Fruit fly (Drosophila melanogaster) whole organism, embryonic: ENCODE data around the gene endos.

Experiments used
- Bgb ChIP-seq: fragments of 200-800 bp; sonication (Bioruptor generic); IDR thresholded peaks from 2 replicates; pipeline ENCODE4 v1.3.6; 2022; ENCODE audit warnings: missing biosample characterization, missing genetic modification characterization; ENCODE audit not compliant: partially characterized antibody
- Bteb2 ChIP-seq: fragments of 200-800 bp; sonication (Bioruptor generic); optimal IDR thresholded peaks from 2 replicates; lab custom pipeline; 2016; ENCODE audit warnings: missing biosample characterization, missing genetic modification characterization
- C15 ChIP-seq: fragments of 200-800 bp; sonication (Bioruptor generic); IDR thresholded peaks from 3 replicates; pipeline ENCODE4 v1.3.6; 2022; ENCODE audit warnings: missing biosample characterization, missing genetic modification characterization
- CG11093 ChIP-seq: fragments of 200-800 bp; sonication (Bioruptor generic); IDR thresholded peaks from 3 replicates; pipeline ENCODE4 v1.3.6; 2022; ENCODE audit warnings: missing biosample characterization, missing genetic modification characterization
- CG11560 ChIP-seq: fragments of 200-800 bp; sonication (Bioruptor generic); IDR thresholded peaks from 3 replicates; pipeline ENCODE4 v1.3.6; 2022; ENCODE audit warnings: missing biosample characterization, missing genetic modification characterization
- CG11695 ChIP-seq: fragments of 200-800 bp; sonication (Bioruptor generic); IDR thresholded peaks from 3 replicates; pipeline ENCODE4 v1.3.6; 2022; ENCODE audit warnings: missing biosample characterization, missing genetic modification characterization
- CG11696 ChIP-seq: fragments of 200-800 bp; sonication (Bioruptor generic); IDR thresholded peaks from 2 replicates; pipeline ENCODE4 v1.3.6; 2022; ENCODE audit warnings: missing biosample characterization, missing genetic modification characterization
- CG12219 ChIP-seq: fragments of 200-800 bp; sonication (Bioruptor generic); optimal IDR thresholded peaks from 3 replicates; lab custom pipeline; 2018; ENCODE audit warnings: missing biosample characterization, mild to moderate bottlenecking, missing genetic modification characterization
- CG16815 ChIP-seq: fragments of 200-800 bp; sonication (Bioruptor generic); optimal IDR thresholded peaks from 3 replicates; lab custom pipeline; 2017; ENCODE audit warnings: missing biosample characterization, mild to moderate bottlenecking, missing genetic modification characterization
- CG17328 ChIP-seq: fragments of 200-800 bp; sonication (Bioruptor generic); IDR thresholded peaks from 2 replicates; pipeline ENCODE4 v1.3.6; 2022; ENCODE audit warnings: missing biosample characterization, missing genetic modification characterization
- CG1832 ChIP-seq: fragments of 200-800 bp; sonication (Bioruptor generic); optimal IDR thresholded peaks from 2 replicates; lab custom pipeline; 2017; ENCODE audit warnings: missing biosample characterization, mild to moderate bottlenecking, missing genetic modification characterization, inconsistent platforms
- CG2889 ChIP-seq: fragments of 200-800 bp; sonication (Bioruptor generic); IDR thresholded peaks from 3 replicates; pipeline ENCODE4 v1.3.6; 2022; ENCODE audit warnings: missing biosample characterization, missing genetic modification characterization
- CG3065 ChIP-seq: fragments of 200-800 bp; sonication (Bioruptor generic); optimal IDR thresholded peaks from 2 replicates; lab custom pipeline; 2016; ENCODE audit warnings: missing biosample characterization, missing genetic modification characterization
- CG33213 ChIP-seq: fragments of 200-800 bp; sonication (Bioruptor generic); optimal IDR thresholded peaks from 3 replicates; lab custom pipeline; 2016; ENCODE audit warnings: missing biosample characterization, missing genetic modification characterization
- CG4820 ChIP-seq: fragments of 200-800 bp; sonication (Bioruptor generic); optimal IDR thresholded peaks from 3 replicates; lab custom pipeline; 2016; ENCODE audit warnings: missing biosample characterization, missing genetic modification characterization
- CG6689 ChIP-seq: fragments of 200-800 bp; sonication (Bioruptor generic); IDR thresholded peaks from 2 replicates; pipeline ENCODE4 v1.3.6; 2022; ENCODE audit warnings: missing biosample characterization, missing genetic modification characterization
- CG6854 ChIP-seq: fragments of 200-800 bp; sonication (Bioruptor generic); optimal IDR thresholded peaks from 3 replicates; lab custom pipeline; 2017; ENCODE audit warnings: missing biosample characterization, mild to moderate bottlenecking, missing genetic modification characterization
- CG8924 ChIP-seq: fragments of 200-800 bp; optimal IDR thresholded peaks from 3 replicates; lab custom pipeline; 2019; ENCODE audit warnings: missing biosample characterization, mild to moderate bottlenecking, missing genetic modification characterization, moderate library complexity
- CG9817 ChIP-seq: fragments of 200-800 bp; sonication (Bioruptor generic); optimal IDR thresholded peaks from 2 replicates; lab custom pipeline; 2018; ENCODE audit warnings: missing biosample characterization, mild to moderate bottlenecking, missing genetic modification characterization, moderate library complexity
- CHES-1-like ChIP-seq: fragments of 200-800 bp; sonication (Bioruptor generic); optimal IDR thresholded peaks from 2 replicates; lab custom pipeline; 2016; ENCODE audit warnings: missing biosample characterization, missing genetic modification characterization
- Dfd ChIP-seq, 2 experiments: fragments of >200 bp; optimal IDR thresholded peaks; 2 replicates each; lab custom pipeline; 2017; ENCODE audit warnings: missing biosample characterization in 2 of 2, missing genetic modification characterization in 2 of 2
- ERR ChIP-seq: fragments of 200-800 bp; sonication (Bioruptor generic); optimal IDR thresholded peaks from 2 replicates; lab custom pipeline; 2016; ENCODE audit warnings: missing biosample characterization, missing genetic modification characterization
- Fer2 ChIP-seq: fragments of 200-800 bp; sonication (Bioruptor generic); optimal IDR thresholded peaks from 2 replicates; lab custom pipeline; 2018; ENCODE audit warnings: missing biosample characterization, mild to moderate bottlenecking, missing genetic modification characterization, moderate library complexity
- HLH4C ChIP-seq: fragments of 200-800 bp; sonication (Bioruptor generic); IDR thresholded peaks from 3 replicates; pipeline ENCODE4 v1.3.6; 2022; ENCODE audit warnings: missing biosample characterization, missing genetic modification characterization; ENCODE audit not compliant: partially characterized antibody
- Hmr ChIP-seq: fragments of 200-800 bp; sonication (Bioruptor generic); optimal IDR thresholded peaks from 3 replicates; lab custom pipeline; 2017; ENCODE audit warnings: mild to moderate bottlenecking, missing biosample characterization, missing genetic modification reagents, missing genetic modification characterization
- Hmx ChIP-seq: fragments of 200-800 bp; sonication (Bioruptor generic); optimal IDR thresholded peaks from 2 replicates; lab custom pipeline; 2016; ENCODE audit warnings: missing biosample characterization, missing genetic modification characterization
- Lim3 ChIP-seq: fragments of 200-800 bp; sonication (Bioruptor generic); IDR thresholded peaks from 2 replicates; pipeline ENCODE4 v1.3.6; 2022; ENCODE audit warnings: missing biosample characterization, missing genetic modification characterization
- MESR4 ChIP-seq: fragments of 200-800 bp; sonication (Bioruptor generic); optimal IDR thresholded peaks from 2 replicates; lab custom pipeline; 2018; ENCODE audit warnings: missing biosample characterization, mild to moderate bottlenecking, missing genetic modification characterization, moderate library complexity
- Meics ChIP-seq: fragments of 200-800 bp; sonication (Bioruptor generic); optimal IDR thresholded peaks from 2 replicates; lab custom pipeline; 2017; ENCODE audit warnings: missing biosample characterization, mild to moderate bottlenecking, missing genetic modification characterization
- Mes4 ChIP-seq: fragments of 200-800 bp; sonication (Bioruptor generic); optimal IDR thresholded peaks from 2 replicates; lab custom pipeline; 2016; ENCODE audit warnings: missing biosample characterization, missing genetic modification characterization
- Nf-YA ChIP-seq: fragments of 200-800 bp; sonication (Bioruptor generic); IDR thresholded peaks from 2 replicates; pipeline ENCODE4 v1.3.6; 2022; ENCODE audit warnings: missing biosample characterization, missing genetic modification characterization
- Oaz ChIP-seq: fragments of 200-800 bp; sonication (Bioruptor generic); IDR thresholded peaks from 2 replicates; pipeline ENCODE4 v1.3.6; 2022; ENCODE audit warnings: missing biosample characterization, missing genetic modification characterization
- al ChIP-seq: fragments of 200-800 bp; sonication (Bioruptor generic); IDR thresholded peaks from 2 replicates; pipeline ENCODE4 v1.3.6; 2022; ENCODE audit warnings: missing biosample characterization, missing genetic modification characterization
- chif ChIP-seq, 2 experiments: fragments of 200-800 bp; sonication (Bioruptor generic); optimal IDR thresholded peaks; 3 replicates each; lab custom pipeline; 2016; ENCODE audit warnings: missing biosample characterization in 2 of 2, missing genetic modification characterization in 2 of 2
- crc ChIP-seq: fragments of 200-800 bp; sonication (Bioruptor generic); optimal IDR thresholded peaks from 2 replicates; lab custom pipeline; 2016; ENCODE audit warnings: missing biosample characterization, missing genetic modification characterization
- danr ChIP-seq: fragments of 200-800 bp; sonication (Bioruptor generic); IDR thresholded peaks from 2 replicates; pipeline ENCODE4 v1.3.6; 2022; ENCODE audit warnings: missing biosample characterization, missing genetic modification characterization
- dimm ChIP-seq: fragments of 200-800 bp; sonication (Bioruptor generic); IDR thresholded peaks from 2 replicates; pipeline ENCODE4 v1.3.6; 2022; ENCODE audit warnings: missing biosample characterization, missing genetic modification characterization
- en ChIP-seq: fragments of 200-800 bp; sonication (Bioruptor generic); optimal IDR thresholded peaks from 2 replicates; lab custom pipeline; 2016; ENCODE audit warnings: missing biosample characterization, missing genetic modification characterization
- esg ChIP-seq: fragments of 200-800 bp; sonication (Bioruptor generic); conservative IDR thresholded peaks from 2 replicates; pipeline ENCODE4 v1.3.6; 2022; ENCODE audit warnings: missing biosample characterization, missing genetic modification characterization
- fd3F ChIP-seq: fragments of 200-800 bp; sonication (Bioruptor generic); optimal IDR thresholded peaks from 2 replicates; lab custom pipeline; 2018; ENCODE audit warnings: missing biosample characterization, mild to moderate bottlenecking, missing genetic modification characterization, moderate library complexity
- gfzf ChIP-seq: fragments of 200-800 bp; sonication (Bioruptor generic); optimal IDR thresholded peaks from 2 replicates; lab custom pipeline; 2016; ENCODE audit warnings: missing biosample characterization, mild to moderate bottlenecking, missing genetic modification characterization, moderate library complexity
- lola ChIP-seq, 3 experiments: fragments of >200 bp in 2 of 3; fragments of 200-800 bp in 1 of 3; sonication (Bioruptor generic) in 1 of 3; optimal IDR thresholded peaks; 2 replicates each; lab custom pipeline; 2017 to 2019; ENCODE audit warnings: missing biosample characterization in 3 of 3, missing genetic modification characterization in 3 of 3, mild to moderate bottlenecking in 1 of 3, moderate library complexity in 1 of 3
- phol ChIP-seq: fragments of 200-800 bp; sonication (Bioruptor generic); optimal IDR thresholded peaks from 3 replicates; lab custom pipeline; 2018; ENCODE audit warnings: missing biosample characterization, mild to moderate bottlenecking, missing genetic modification characterization, moderate library complexity
- pros ChIP-seq: fragments of 200-800 bp; sonication (Bioruptor generic); optimal IDR thresholded peaks from 3 replicates; lab custom pipeline; 2019; ENCODE audit warnings: missing biosample characterization, mild to moderate bottlenecking, missing genetic modification characterization, moderate library complexity
- ro ChIP-seq: fragments of 200-800 bp; sonication (Bioruptor generic); IDR thresholded peaks from 2 replicates; pipeline ENCODE4 v1.3.6; 2022; ENCODE audit warnings: missing biosample characterization, missing genetic modification characterization
- scrt ChIP-seq: fragments of 200-800 bp; sonication (Bioruptor generic); optimal IDR thresholded peaks from 2 replicates; lab custom pipeline; 2018; ENCODE audit warnings: missing biosample characterization, mild to moderate bottlenecking, missing genetic modification characterization, moderate library complexity
- shn ChIP-seq: fragments of 200-800 bp; sonication (Bioruptor generic); optimal IDR thresholded peaks from 3 replicates; lab custom pipeline; 2016; ENCODE audit warnings: missing biosample characterization, missing genetic modification characterization
- sob ChIP-seq: fragments of 200-800 bp; sonication (Bioruptor generic); IDR thresholded peaks from 2 replicates; pipeline ENCODE4 v1.3.6; 2022; ENCODE audit warnings: missing biosample characterization, missing genetic modification characterization
- trh ChIP-seq: fragments of 200-800 bp; sonication (Bioruptor generic); optimal IDR thresholded peaks from 2 replicates; lab custom pipeline; 2016; ENCODE audit warnings: missing biosample characterization, missing genetic modification characterization
- vfl ChIP-seq: fragments of 200-800 bp; sonication (Bioruptor generic); optimal IDR thresholded peaks from 2 replicates; lab custom pipeline; 2016; ENCODE audit warnings: missing biosample characterization, missing genetic modification characterization
- vvl ChIP-seq: fragments of 200-800 bp; sonication (Bioruptor generic); IDR thresholded peaks from 2 replicates; pipeline ENCODE4 v1.3.6; 2022; ENCODE audit warnings: missing biosample characterization, missing genetic modification characterization
- z ChIP-seq: fragments of 200-800 bp; sonication (Bioruptor generic); IDR thresholded peaks from 3 replicates; pipeline ENCODE4 v1.3.6; 2022; ENCODE audit warnings: missing biosample characterization, missing genetic modification characterization

endos gene

DNA sequence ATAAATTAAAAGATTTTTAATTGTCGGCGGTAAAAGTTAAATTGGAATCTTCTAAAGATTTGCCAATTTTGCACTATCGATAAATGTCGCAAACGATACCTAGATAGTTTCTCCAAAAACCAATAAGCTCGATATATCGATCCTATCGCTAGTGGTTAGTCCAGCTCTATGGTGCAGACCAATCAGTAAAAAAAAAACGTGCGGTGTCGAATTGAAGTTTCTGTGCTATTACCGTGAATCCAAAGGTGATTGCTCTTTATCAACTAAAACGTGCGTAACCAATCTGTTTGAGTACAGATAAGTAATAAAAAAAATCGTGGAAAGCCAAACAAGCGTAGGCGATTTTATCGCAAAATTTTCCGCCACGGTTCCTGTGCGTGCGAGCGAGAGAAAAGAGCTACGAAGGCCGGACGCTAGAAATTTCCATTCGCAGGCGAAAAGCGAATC is 5.4 kb upstream of the endos start, which contains the start of gene Hsp110 (continued):
- TF ChIP-seq CG16815 (GFP tag; lab: Kevin White, UChicago) (no peak), Lim3 (GFP tag; lab: Robert Waterston, UW) (no peak), CG12219 (GFP tag; lab: Kevin White, UChicago) (no peak), CG17328 (peak; percentile 25; the same call in 1 of the 2 replicates), ro (GFP tag; lab: Robert Waterston, UW) (no peak), CG4820 (GFP tag; lab: Kevin White, UChicago) (no peak), CG6689 (GFP tag; lab: Robert Waterston, UW) (no peak), CG11696 (no peak), dimm (GFP tag; lab: Robert Waterston, UW) (no peak), CG11560 (tag; lab: Robert Waterston, UW) (no peak), z (GFP tag; lab: Robert Waterston, UW) (no peak), al (no peak), C15 (no peak), Nf-YA (GFP tag; lab: Robert Waterston, UW) (no peak), HLH4C (GFP tag; lab: Robert Waterston, UW) (peak; percentile 98), Mes4 (GFP tag; lab: Kevin White, UChicago) (no peak), danr (GFP tag; lab: Robert Waterston, UW) (no peak), sob (GFP tag; lab: Robert Waterston, UW) (peak; percentile 37; the same call in 1 of the 2 replicates), CG8924 (peak; percentile 22), CG9817 (tag; lab: Kevin White, UChicago) (no peak), vvl (GFP tag; lab: Robert Waterston, UW) (peak; percentile 24; the same call in 1 of the 2 replicates), CG11093 (GFP tag; lab: Robert Waterston, UW) (no peak), Hmr (no peak), Dfd (GFP tag; optimal IDR thresholded peaks at IDR 0.05; lab: Kevin White, UChicago) (no peak), phol (tag; lab: Kevin White, UChicago) (peak; percentile 34), gfzf (GFP tag; lab: Kevin White, UChicago) (peak; percentile 27), fd3F (GFP tag; lab: Kevin White, UChicago) (no peak), Fer2 (tag; lab: Kevin White, UChicago) (no peak), vfl (GFP tag; lab: Kevin White, UChicago) (no peak), shn (GFP tag; lab: Kevin White, UChicago) (no peak), esg (GFP tag; lab: Robert Waterston, UW) (no peak), CG11695 (no peak), Hmx (GFP tag; lab: Kevin White, UChicago) (no peak), scrt (GFP tag; lab: Kevin White, UChicago) (no peak), MESR4 (GFP tag; lab: Kevin White, UChicago) (peak; percentile 45), crc (GFP tag; lab: Kevin White, UChicago) (no peak), Bgb (GFP tag; lab: Robert Waterston, UW) (peak; percentile 100), Bteb2 (peak; percentile 10), trh (GFP tag; lab: Kevin White, UChicago) (no peak), CG33213 (GFP tag; lab: Kevin White, UChicago) (peak; percentile 56), Oaz (GFP tag; lab: Robert Waterston, UW) (no peak), chif (GFP tag; optimal IDR thresholded peaks at IDR 0.05; lab: Kevin White, UChicago) (no peak), CHES-1-like (peak; percentile 74), CG1832 (GFP tag; lab: Kevin White, UChicago) (peak; percentile 60), ERR (GFP tag; lab: Kevin White, UChicago) (no peak), lola (GFP tag; optimal IDR thresholded peaks at IDR 0.05; lab: Kevin White, UChicago) (no peak), CG2889 (GFP tag; lab: Robert Waterston, UW) (no peak), CG6854 (no peak), en (GFP tag; lab: Kevin White, UChicago) (no peak), CG3065 (GFP tag; lab: Kevin White, UChicago) (no peak), pros (GFP tag; lab: Kevin White, UChicago) (no peak), Meics (GFP tag; lab: Kevin White, UChicago) (peak; percentile 20)
